Fruit fly (Drosophila melanogaster) whole organism, embryonic: ENCODE data around the gene Rgl.
A peak's percentile ranks its signal among the peaks of the same experiment; 100 is the strongest.

Source experiments
- CG10274 ChIP-seq: fragments of 200-800 bp; sonication (Bioruptor generic); optimal IDR thresholded peaks from 3 replicates; lab custom pipeline; 2017; ENCODE audit warnings: missing biosample characterization, mild to moderate bottlenecking, missing genetic modification characterization
- CG12942 ChIP-seq: fragments of 200-800 bp; sonication (Bioruptor generic); optimal IDR thresholded peaks from 3 replicates; lab custom pipeline; 2016; ENCODE audit warnings: missing biosample characterization, missing genetic modification characterization
- CG14965 ChIP-seq: fragments of 200-800 bp; sonication (Bioruptor generic); optimal IDR thresholded peaks from 2 replicates; lab custom pipeline; 2016; ENCODE audit warnings: missing biosample characterization, missing genetic modification characterization, borderline replicate concordance
- CG1529 ChIP-seq: fragments of 200-800 bp; sonication (Bioruptor generic); optimal IDR thresholded peaks from 3 replicates; lab custom pipeline; 2018; ENCODE audit warnings: missing biosample characterization, missing genetic modification characterization
- CG15479 ChIP-seq: fragments of 200-800 bp; sonication (Bioruptor generic); optimal IDR thresholded peaks from 3 replicates; lab custom pipeline; 2019; ENCODE audit warnings: missing biosample characterization, mild to moderate bottlenecking, missing genetic modification characterization, moderate library complexity
- CG17802 ChIP-seq: fragments of 200-800 bp; sonication (Bioruptor generic); optimal IDR thresholded peaks from 2 replicates; lab custom pipeline; 2018; ENCODE audit warnings: missing biosample characterization, mild to moderate bottlenecking, missing genetic modification characterization, moderate library complexity
- CG17829 ChIP-seq: fragments of 200-800 bp; optimal IDR thresholded peaks from 2 replicates; lab custom pipeline; 2019; ENCODE audit warnings: missing biosample characterization, mild to moderate bottlenecking, missing genetic modification characterization, moderate library complexity
- CG2678 ChIP-seq: fragments of 200-800 bp; sonication (Bioruptor generic); optimal IDR thresholded peaks from 3 replicates; lab custom pipeline; 2019; ENCODE audit warnings: missing biosample characterization, mild to moderate bottlenecking, missing genetic modification characterization, moderate library complexity
- CG2875 ChIP-seq: fragments of 200-800 bp; sonication (Bioruptor generic); optimal IDR thresholded peaks from 2 replicates; lab custom pipeline; 2017; ENCODE audit warnings: missing biosample characterization, mild to moderate bottlenecking, missing genetic modification characterization, missing genetic modification reagents
- CG33557 ChIP-seq: fragments of 200-800 bp; sonication (Bioruptor generic); optimal IDR thresholded peaks from 2 replicates; lab custom pipeline; 2019; ENCODE audit warnings: missing biosample characterization, mild to moderate bottlenecking, missing genetic modification characterization, moderate library complexity
- CG3847 ChIP-seq: fragments of 200-800 bp; sonication (Bioruptor generic); IDR thresholded peaks from 2 replicates; pipeline ENCODE4 v1.3.6; 2022; ENCODE audit warnings: missing biosample characterization, missing genetic modification characterization
- CG4730 ChIP-seq: fragments of 200-800 bp; sonication (Bioruptor generic); IDR thresholded peaks from 2 replicates; pipeline ENCODE4 v1.3.6; 2022; ENCODE audit warnings: missing biosample characterization, missing genetic modification characterization
- CG5953 ChIP-seq: fragments of 200-800 bp; sonication (Bioruptor generic); IDR thresholded peaks from 2 replicates; pipeline ENCODE4 v1.3.6; 2022; ENCODE audit warnings: missing biosample characterization, missing genetic modification characterization
- CG6272 ChIP-seq: fragments of 200-800 bp; sonication (Bioruptor generic); IDR thresholded peaks from 2 replicates; pipeline ENCODE4 v1.3.6; 2022; ENCODE audit warnings: missing biosample characterization, missing genetic modification characterization
- CG7556 ChIP-seq: fragments of 200-800 bp; sonication (Bioruptor generic); optimal IDR thresholded peaks from 2 replicates; lab custom pipeline; 2017; ENCODE audit warnings: missing biosample characterization, mild to moderate bottlenecking, missing genetic modification characterization
- CG7928 ChIP-seq: fragments of 200-800 bp; sonication (Bioruptor generic); optimal IDR thresholded peaks from 2 replicates; lab custom pipeline; 2017; ENCODE audit warnings: missing biosample characterization, mild to moderate bottlenecking, missing genetic modification characterization
- CG8290 ChIP-seq, 3 experiments: fragments of 200-800 bp; sonication (Bioruptor generic); optimal IDR thresholded peaks; 2 replicates each; lab custom pipeline; 2016 to 2019; ENCODE audit warnings: missing biosample characterization in 3 of 3, missing genetic modification characterization in 3 of 3, mild to moderate bottlenecking in 2 of 3, moderate library complexity in 1 of 3
- CG9215 ChIP-seq: fragments of 200-800 bp; sonication (Bioruptor generic); IDR thresholded peaks from 2 replicates; pipeline ENCODE4 v1.3.6; 2022; ENCODE audit warnings: missing biosample characterization, missing genetic modification characterization
- CG9797 ChIP-seq: fragments of 200-800 bp; sonication (Bioruptor generic); optimal IDR thresholded peaks from 3 replicates; lab custom pipeline; 2018; ENCODE audit warnings: missing biosample characterization, mild to moderate bottlenecking, missing genetic modification characterization
- CG9817 ChIP-seq: fragments of 200-800 bp; sonication (Bioruptor generic); optimal IDR thresholded peaks from 2 replicates; lab custom pipeline; 2018; ENCODE audit warnings: missing biosample characterization, mild to moderate bottlenecking, missing genetic modification characterization, moderate library complexity
- CG9932 ChIP-seq: fragments of 200-800 bp; sonication (Bioruptor generic); IDR thresholded peaks from 2 replicates; pipeline ENCODE4 v1.3.6; 2022; ENCODE audit warnings: missing biosample characterization, missing genetic modification characterization
- D ChIP-seq, 2 experiments: fragments of 200-800 bp in 1 of 2; fragments of >200 bp in 1 of 2; sonication (Bioruptor generic) in 1 of 2; optimal IDR thresholded peaks; 2 replicates in 1 of 2; 3 replicates in 1 of 2; lab custom pipeline; 2017; ENCODE audit warnings: mild to moderate bottlenecking in 1 of 2, missing biosample characterization in 1 of 2, missing genetic modification characterization in 1 of 2, missing genetic modification reagents in 1 of 2
- Doc2 ChIP-seq: fragments of 200-800 bp; sonication (Bioruptor generic); IDR thresholded peaks from 2 replicates; pipeline ENCODE4 v1.3.6; 2022; ENCODE audit warnings: missing biosample characterization, missing genetic modification characterization
- Ets65A ChIP-seq: fragments of 200-800 bp; sonication (Bioruptor generic); peaks from one replicate; lab custom pipeline; 2016; ENCODE audit warnings: missing biosample characterization, missing genetic modification characterization
- HLH54F ChIP-seq: fragments of 200-800 bp; sonication (Bioruptor generic); optimal IDR thresholded peaks from 3 replicates; lab custom pipeline; 2016; ENCODE audit warnings: missing biosample characterization, missing genetic modification characterization
- Hr3 ChIP-seq: fragments of 200-800 bp; sonication (Bioruptor generic); optimal IDR thresholded peaks from 3 replicates; lab custom pipeline; 2016; ENCODE audit warnings: missing biosample characterization, missing genetic modification characterization
- Hr39 ChIP-seq: fragments of >200 bp; optimal IDR thresholded peaks from 2 replicates; lab custom pipeline; 2017
- Hr51 ChIP-seq, 2 experiments: fragments of 200-800 bp; sonication (Bioruptor generic); optimal IDR thresholded peaks; 2 replicates in 1 of 2; 3 replicates in 1 of 2; lab custom pipeline; 2016 to 2018; ENCODE audit warnings: missing biosample characterization in 2 of 2, missing genetic modification characterization in 2 of 2, mild to moderate bottlenecking in 1 of 2, moderate library complexity in 1 of 2
- Lim3 ChIP-seq: fragments of 200-800 bp; sonication (Bioruptor generic); IDR thresholded peaks from 2 replicates; pipeline ENCODE4 v1.3.6; 2022; ENCODE audit warnings: missing biosample characterization, missing genetic modification characterization
- MESR4 ChIP-seq: fragments of 200-800 bp; sonication (Bioruptor generic); optimal IDR thresholded peaks from 2 replicates; lab custom pipeline; 2018; ENCODE audit warnings: missing biosample characterization, mild to moderate bottlenecking, missing genetic modification characterization, moderate library complexity
- Max ChIP-seq: fragments of 200-800 bp; sonication (Bioruptor generic); optimal IDR thresholded peaks from 2 replicates; lab custom pipeline; 2016; ENCODE audit warnings: missing biosample characterization, mild to moderate bottlenecking, missing genetic modification characterization
- Sry-β ChIP-seq: fragments of 200-800 bp; sonication (Bioruptor generic); optimal IDR thresholded peaks from 2 replicates; lab custom pipeline; 2018; ENCODE audit warnings: missing biosample characterization, mild to moderate bottlenecking, missing genetic modification characterization, moderate library complexity
- Xbp1 ChIP-seq: fragments of 200-800 bp; sonication (Bioruptor generic); optimal IDR thresholded peaks from 3 replicates; lab custom pipeline; 2016; ENCODE audit warnings: missing biosample characterization, mild to moderate bottlenecking, missing genetic modification characterization
- al ChIP-seq: fragments of 200-800 bp; sonication (Bioruptor generic); IDR thresholded peaks from 2 replicates; pipeline ENCODE4 v1.3.6; 2022; ENCODE audit warnings: missing biosample characterization, missing genetic modification characterization
- bowl ChIP-seq: fragments of 200-800 bp; sonication (Bioruptor generic); IDR thresholded peaks from 2 replicates; pipeline ENCODE4 v1.3.6; 2022; ENCODE audit warnings: missing biosample characterization, missing genetic modification characterization
- bsh ChIP-seq, 2 experiments: fragments of 200-800 bp; sonication (Bioruptor generic); optimal IDR thresholded peaks; 2 replicates each; lab custom pipeline; 2017 to 2018; ENCODE audit warnings: mild to moderate bottlenecking in 2 of 2, missing biosample characterization in 2 of 2, missing genetic modification characterization in 2 of 2, moderate library complexity in 1 of 2
- dmrt11E ChIP-seq: fragments of 200-800 bp; sonication (Bioruptor generic); optimal IDR thresholded peaks from 3 replicates; lab custom pipeline; 2018; ENCODE audit warnings: missing biosample characterization, mild to moderate bottlenecking, missing genetic modification characterization, moderate library complexity
- esg ChIP-seq: fragments of 200-800 bp; sonication (Bioruptor generic); conservative IDR thresholded peaks from 2 replicates; pipeline ENCODE4 v1.3.6; 2022; ENCODE audit warnings: missing biosample characterization, missing genetic modification characterization
- eve ChIP-seq, 2 experiments: fragments of >200 bp; optimal IDR thresholded peaks; 2 replicates each; lab custom pipeline; 2017; ENCODE audit warnings: missing biosample characterization in 2 of 2, missing genetic modification characterization in 2 of 2
- gcm ChIP-seq: fragments of 200-800 bp; sonication (Bioruptor generic); optimal IDR thresholded peaks from 2 replicates; lab custom pipeline; 2019; ENCODE audit warnings: missing biosample characterization, mild to moderate bottlenecking, missing genetic modification characterization, moderate library complexity
- gcm2 ChIP-seq: fragments of 200-800 bp; sonication (Bioruptor generic); optimal IDR thresholded peaks from 2 replicates; lab custom pipeline; 2016; ENCODE audit warnings: missing biosample characterization, missing genetic modification characterization
- gsb ChIP-seq: fragments of 200-800 bp; sonication (Bioruptor generic); IDR thresholded peaks from 2 replicates; pipeline ENCODE4 v1.3.6; 2022; ENCODE audit warnings: missing biosample characterization, missing genetic modification characterization
- luna ChIP-seq: fragments of 200-800 bp; sonication (Bioruptor generic); optimal IDR thresholded peaks from 2 replicates; lab custom pipeline; 2016; ENCODE audit warnings: missing biosample characterization, missing genetic modification characterization
- odd ChIP-seq: fragments of 200-800 bp; sonication (Bioruptor generic); optimal IDR thresholded peaks from 2 replicates; lab custom pipeline; 2017; ENCODE audit warnings: missing biosample characterization, mild to moderate bottlenecking, missing genetic modification characterization
- schlank ChIP-seq: fragments of 200-800 bp; sonication (Bioruptor generic); optimal IDR thresholded peaks from 2 replicates; lab custom pipeline; 2018; ENCODE audit warnings: missing biosample characterization, mild to moderate bottlenecking, missing genetic modification characterization
- sim ChIP-seq: fragments of 200-800 bp; sonication (Bioruptor generic); IDR thresholded peaks from 2 replicates; pipeline ENCODE4 v1.3.6; 2022; ENCODE audit warnings: missing biosample characterization, missing genetic modification characterization
- sna ChIP-seq: fragments of 200-800 bp; sonication (Bioruptor generic); IDR thresholded peaks from 2 replicates; pipeline ENCODE4 v1.3.6; 2022; ENCODE audit warnings: missing biosample characterization, missing genetic modification characterization; ENCODE audit not compliant: partially characterized antibody
- stwl ChIP-seq: fragments of 200-800 bp; sonication (Bioruptor generic); optimal IDR thresholded peaks from 3 replicates; lab custom pipeline; 2018; ENCODE audit warnings: missing biosample characterization, mild to moderate bottlenecking, missing genetic modification characterization, moderate library complexity
- toy ChIP-seq: fragments of 200-800 bp; sonication (Bioruptor generic); IDR thresholded peaks from 2 replicates; pipeline ENCODE4 v1.3.6; 2022; ENCODE audit warnings: missing biosample characterization, missing genetic modification characterization
- unc-4 ChIP-seq: fragments of 200-800 bp; sonication (Bioruptor generic); IDR thresholded peaks from 2 replicates; pipeline ENCODE4 v1.3.6; 2022; ENCODE audit warnings: missing biosample characterization, missing genetic modification characterization; ENCODE audit not compliant: partially characterized antibody

The Rgl gene

DNA sequence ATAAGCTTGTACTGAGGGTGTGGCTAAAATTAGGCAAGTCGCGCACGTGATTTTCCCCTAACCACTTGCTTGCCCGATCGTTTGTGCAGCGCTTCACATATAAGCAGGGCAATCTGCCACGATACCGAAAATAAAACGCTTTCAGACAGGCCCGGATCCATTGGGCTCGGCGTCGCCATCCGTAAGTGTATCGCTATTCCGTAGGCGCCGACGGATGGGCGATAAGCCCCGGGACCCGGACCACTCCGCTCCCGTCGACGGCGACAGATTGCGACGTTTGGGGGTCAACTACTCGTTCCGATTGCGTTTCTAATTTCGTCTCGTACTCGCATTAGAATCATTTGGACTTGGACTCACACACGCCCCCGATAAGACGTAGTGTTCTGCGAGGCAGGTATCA is 62.7 kb downstream of the Rgl start (continued):
- peak; percentile 89 for TF ChIP-seq gsb (GFP tag; lab: Robert Waterston, UW)
- TF ChIP-seq unc-4 (GFP tag; lab: Robert Waterston, UW) = no peak
- TF ChIP-seq CG4730 = peak; percentile 92
- TF ChIP-seq Lim3 (GFP tag; lab: Robert Waterston, UW) = peak; percentile 73
- TF ChIP-seq Doc2 (GFP tag; lab: Robert Waterston, UW) = no peak; the same call in 1 of the 2 replicates
- TF ChIP-seq bsh (GFP tag; optimal IDR thresholded peaks at IDR 0.05; lab: Kevin White, UChicago) = peak in 1 of 2 experiments; percentile 85
- TF ChIP-seq CG2678 = peak; percentile 90
- peak; percentile 79 for TF ChIP-seq sim
- peak; percentile 92 for TF ChIP-seq CG5953 (GFP tag; lab: Robert Waterston, UW)
- TF ChIP-seq dmrt11E = peak; percentile 17
- peak; percentile 97 for TF ChIP-seq Ets65A (GFP tag; lab: Kevin White, UChicago)
- peak; percentile 92 for TF ChIP-seq CG9817 (tag; lab: Kevin White, UChicago)
- no peak for TF ChIP-seq CG14965 (GFP tag; lab: Kevin White, UChicago)
- peak; percentile 40 for TF ChIP-seq odd
- no peak for TF ChIP-seq CG10274 (GFP tag; lab: Kevin White, UChicago)
- peak; percentile 86 for TF ChIP-seq esg (GFP tag; lab: Robert Waterston, UW)
- TF ChIP-seq CG33557 (GFP tag; lab: Kevin White, UChicago) = peak; percentile 12
- peak; percentile 63 for TF ChIP-seq gcm2
- peak; percentile 73 for TF ChIP-seq luna (GFP tag; lab: Kevin White, UChicago)
- TF ChIP-seq CG9215 = peak; percentile 79
- TF ChIP-seq toy = peak; percentile 83; the same call in 1 of the 2 replicates
- TF ChIP-seq HLH54F = peak; percentile 89
- peak; percentile 86 for TF ChIP-seq CG12942 (GFP tag; lab: Kevin White, UChicago)
- TF ChIP-seq Hr39 (lab: Kevin White, UChicago) = no peak
- peak; percentile 94 for TF ChIP-seq CG3847 (GFP tag; lab: Robert Waterston, UW)
- TF ChIP-seq CG8290 (GFP tag; optimal IDR thresholded peaks at IDR 0.05; lab: Kevin White, UChicago) = peak; percentile 65
- peak in 1 of 2 experiments; percentile 99 for TF ChIP-seq CG8290 (tag; optimal IDR thresholded peaks at IDR 0.05; lab: Kevin White, UChicago)
- TF ChIP-seq Hr3 (GFP tag; lab: Kevin White, UChicago) = peak; percentile 85
- TF ChIP-seq Hr51 (GFP tag; optimal IDR thresholded peaks at IDR 0.05; lab: Kevin White, UChicago) = peak; percentile 74 to 78
- no peak for TF ChIP-seq CG9797 (GFP tag; lab: Kevin White, UChicago)
- no peak for TF ChIP-seq CG6272 (GFP tag; lab: Robert Waterston, UW)
- peak; percentile 94 for TF ChIP-seq Xbp1 (GFP tag; lab: Kevin White, UChicago)
- TF ChIP-seq D (optimal IDR thresholded peaks at IDR 0.05; lab: Kevin White, UChicago) = no peak
- no peak for TF ChIP-seq D (GFP tag; optimal IDR thresholded peaks at IDR 0.05; lab: Kevin White, UChicago)
- TF ChIP-seq MESR4 = peak; percentile 1
- 0 out of 2 replicates have a peak, but pooled peaks have one; percentile 20 for TF ChIP-seq sna
- TF ChIP-seq CG7556 (GFP tag; lab: Kevin White, UChicago) = peak; percentile 57
- TF ChIP-seq al (GFP tag; lab: Robert Waterston, UW) = peak; percentile 57; the same call in 1 of the 2 replicates
- peak; percentile 84 for TF ChIP-seq bowl
- TF ChIP-seq CG17802 = no peak
- TF ChIP-seq CG17829 (tag; lab: Kevin White, UChicago) = peak; percentile 59
- TF ChIP-seq Max (GFP tag; lab: Kevin White, UChicago) = no peak
- TF ChIP-seq eve (GFP tag; optimal IDR thresholded peaks at IDR 0.05; lab: Kevin White, UChicago) = no peak
- TF ChIP-seq CG1529 (GFP tag; lab: Kevin White, UChicago) = peak; percentile 63
- no peak for TF ChIP-seq stwl (tag; lab: Kevin White, UChicago)
- no peak for TF ChIP-seq gcm (GFP tag; lab: Kevin White, UChicago)
- peak; percentile 59 for TF ChIP-seq CG2875 (GFP tag; lab: Kevin White, UChicago)
- peak; percentile 97 for TF ChIP-seq CG9932 (GFP tag; lab: Robert Waterston, UW)
- TF ChIP-seq CG7928 (GFP tag; lab: Kevin White, UChicago) = no peak
- TF ChIP-seq CG15479 = peak; percentile 9
- TF ChIP-seq Sry-β (GFP tag; lab: Kevin White, UChicago) = no peak
- TF ChIP-seq schlank (tag; lab: Kevin White, UChicago) = peak; percentile 78
